Worm (Caenorhabditis elegans) whole organism, L4 larva: Measurements from ENCODE around the gene nex-3.

ENCODE experiments used
- ZK337.2 ChIP-seq: fragments of 200-800 bp; sonication (Bioruptor generic); IDR thresholded peaks from 2 replicates; pipeline ENCODE4 v1.3.6; 2022; ENCODE audit warnings: missing genetic modification reagents, missing genetic modification characterization, missing compliant biosample characterization
- ceh-82 ChIP-seq: sonication (generic microtip); optimal IDR thresholded peaks from 2 replicates; lab custom pipeline; 2017; ENCODE audit warnings: missing biosample characterization, missing genetic modification characterization
- ctbp-1 ChIP-seq: fragments of 200-800 bp; sonication (Bioruptor generic); IDR thresholded peaks from 2 replicates; pipeline ENCODE4 v1.3.6; 2022; ENCODE audit warnings: missing genetic modification reagents, missing genetic modification characterization, missing compliant biosample characterization
- lin-39 ChIP-seq: fragments of 150-350 bp; optimal IDR thresholded peaks from 2 replicates; lab custom pipeline; 2014; ENCODE audit warnings: missing biosample characterization, missing genetic modification reagents, missing genetic modification characterization
- lir-3 ChIP-seq: sonication (generic microtip); optimal IDR thresholded peaks from 2 replicates; lab custom pipeline; 2016; ENCODE audit warnings: mild to moderate bottlenecking, missing genetic modification characterization, missing compliant biosample characterization
- mdl-1 ChIP-seq, 2 experiments: fragments of 150-350 bp in 1 of 2; sonication (generic microtip) in 1 of 2; optimal IDR thresholded peaks; 2 replicates each; lab custom pipeline; 2014 to 2017; ENCODE audit warnings: missing biosample characterization in 2 of 2, missing genetic modification characterization in 2 of 2
- pha-4 ChIP-seq, 2 experiments: fragments of 150-350 bp in 1 of 2; fragments of 200-800 bp in 1 of 2; sonication (Bioruptor generic) in 1 of 2; IDR thresholded peaks in 1 of 2; optimal IDR thresholded peaks in 1 of 2; 2 replicates each; pipeline versions ENCODE4 v1.3.6 to Lab custom; 2014 to 2022; ENCODE audit warnings: missing genetic modification characterization in 2 of 2, missing genetic modification reagents in 2 of 2, missing biosample characterization in 1 of 2, missing compliant biosample characterization in 1 of 2
- pqm-1 ChIP-seq: sonication (generic microtip); optimal IDR thresholded peaks from 2 replicates; lab custom pipeline; 2017; ENCODE audit warnings: missing biosample characterization, missing genetic modification characterization
- tag-97 ChIP-seq: fragments of 200-800 bp; sonication (Bioruptor generic); IDR thresholded peaks from 2 replicates; pipeline ENCODE4 v1.3.6; 2022; ENCODE audit warnings: missing genetic modification characterization, missing compliant biosample characterization
- unc-130 ChIP-seq: sonication (generic microtip); optimal IDR thresholded peaks from 2 replicates; lab custom pipeline; 2016; ENCODE audit warnings: missing genetic modification reagents, missing genetic modification characterization, missing compliant biosample characterization
- ztf-11 ChIP-seq: fragments of 150-350 bp; optimal IDR thresholded peaks from 2 replicates; lab custom pipeline; 2014; ENCODE audit warnings: missing biosample characterization, missing genetic modification characterization

DNA sequence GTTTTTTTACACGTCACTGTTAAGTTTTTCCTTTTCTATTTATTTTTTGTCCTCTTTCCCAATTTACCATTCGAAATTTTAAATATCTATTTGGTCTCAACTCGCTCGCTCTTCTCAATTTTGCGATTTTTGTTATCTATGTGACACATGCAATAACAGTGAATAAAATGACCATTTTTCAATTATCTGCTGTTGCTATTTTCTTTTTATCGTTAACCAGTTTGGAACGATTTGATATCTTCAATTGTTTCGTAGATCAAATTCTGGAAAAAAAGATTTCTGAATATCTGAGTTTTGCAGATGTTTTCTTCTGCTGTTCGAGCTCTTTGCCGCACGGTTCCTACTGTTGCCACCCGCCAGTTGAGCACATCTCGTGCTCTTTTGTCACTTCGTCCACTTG is 34.7 kb upstream of the nex-3 start, which contains the start of gene prdx-3:
- no peak for TF ChIP-seq ZK337.2
- no peak for TF ChIP-seq unc-130 (GFP tag; lab: Kevin White, UChicago)
- no peak for TF ChIP-seq tag-97 (GFP tag; lab: Robert Waterston, UW)
- no peak for TF ChIP-seq ctbp-1 (GFP tag; lab: Robert Waterston, UW)
- TF ChIP-seq pqm-1 (tag; lab: Kevin White, UChicago): no peak
- no peak for TF ChIP-seq lin-39 (tag; lab: Kevin White, UChicago)
- no peak for TF ChIP-seq lir-3 (tag; lab: Kevin White, UChicago)
- no peak for TF ChIP-seq pha-4 (GFP tag; IDR thresholded peaks at IDR 0.05; lab: Robert Waterston, UW)
- no peak for TF ChIP-seq pha-4 (tag; optimal IDR thresholded peaks at IDR 0.05; lab: Kevin White, UChicago)
- no peak for TF ChIP-seq ztf-11 (tag; lab: Kevin White, UChicago)
- no peak for TF ChIP-seq mdl-1 (tag; optimal IDR thresholded peaks at IDR 0.05; lab: Kevin White, UChicago)
- TF ChIP-seq ceh-82 (tag; lab: Kevin White, UChicago): no peak
